Worm (Caenorhabditis elegans): ENCODE data around the gene ssp-33.

Gene ssp-33

DNA sequence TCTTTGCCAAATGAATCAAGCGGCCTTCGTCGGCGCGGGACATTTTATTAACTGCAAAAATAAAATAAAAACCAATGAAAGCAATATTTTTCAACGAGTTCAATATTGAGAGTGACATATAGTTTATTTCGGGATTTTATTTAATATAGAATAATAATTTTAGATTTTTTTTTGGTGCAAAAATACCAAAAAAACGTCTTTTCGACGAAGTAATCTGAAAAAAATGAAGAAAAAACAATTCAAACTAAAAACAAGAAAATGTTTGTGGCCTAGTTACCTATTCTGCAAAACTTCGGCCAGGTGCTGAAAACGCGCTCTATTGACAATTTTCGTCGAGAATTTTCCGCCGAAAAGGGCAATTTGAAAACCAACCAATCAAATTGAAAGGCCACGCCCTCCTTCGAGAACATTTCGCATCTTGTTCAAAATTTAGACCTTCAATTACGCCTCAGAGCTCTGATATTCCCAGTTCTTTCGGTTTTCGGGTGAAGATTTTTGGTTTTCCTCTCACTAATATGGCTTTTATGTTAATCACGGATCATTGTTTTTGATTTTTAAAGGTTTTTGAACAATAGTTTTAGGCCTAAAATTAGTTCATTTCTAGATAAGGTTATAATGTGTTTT is 25.6 kb upstream of the ssp-33 start, which contains the start of gene C47E8.4 (continued):
- TF ChIP-seq mdl-1 (tag; optimal IDR thresholded peaks at IDR 0.05), result peak; percentile 11 to 74
- peak; percentile 98 for TF ChIP-seq nhr-25 (tag; optimal IDR thresholded peaks at IDR 0.05)
- peak; percentile 98 for TF ChIP-seq ztf-4 (tag; optimal IDR thresholded peaks at IDR 0.05)
- peak; percentile 98 for TF ChIP-seq nhr-21 (tag; optimal IDR thresholded peaks at IDR 0.05)
- TF ChIP-seq crh-2 (tag; optimal IDR thresholded peaks at IDR 0.05), result peak; percentile 98
- peak; percentile 90 for TF ChIP-seq snpc-4 (tag; optimal IDR thresholded peaks at IDR 0.05)
- peak; percentile 75 for TF ChIP-seq nhr-237 (tag; optimal IDR thresholded peaks at IDR 0.05)
- TF ChIP-seq ztf-1 (GFP tag; conservative IDR thresholded peaks at IDR 0.05), result peak; percentile 91; the same call in 1 of the 2 replicates
- TF ChIP-seq nhr-10 (tag; optimal IDR thresholded peaks at IDR 0.05), result peak; percentile 92
- TF ChIP-seq zag-1 (tag; optimal IDR thresholded peaks at IDR 0.05), result peak; percentile 93
- peak; percentile 93 for TF ChIP-seq skn-1 (tag; optimal IDR thresholded peaks at IDR 0.05)
- TF ChIP-seq ztf-11 (tag; optimal IDR thresholded peaks at IDR 0.05), result peak; percentile 68
- peak; percentile 98 for TF ChIP-seq F13H6.1 (tag; optimal IDR thresholded peaks at IDR 0.05)
- peak; percentile 99 for TF ChIP-seq sma-3 (GFP tag; optimal IDR thresholded peaks at IDR 0.05)
- peak; percentile 70 for TF ChIP-seq ZK546.5 (tag; optimal IDR thresholded peaks at IDR 0.05)
- TF ChIP-seq egl-27 (tag; optimal IDR thresholded peaks at IDR 0.05), result peak; percentile 95
- peak; percentile 98 for TF ChIP-seq sem-4 (tag; optimal IDR thresholded peaks at IDR 0.05)
- peak; percentile 54 for TF ChIP-seq mbf-1 (tag; optimal IDR thresholded peaks at IDR 0.05)
- peak; percentile 46 for TF ChIP-seq nhr-12 (tag; optimal IDR thresholded peaks at IDR 0.05)
- peak; percentile 94 for TF ChIP-seq Y55F3AM.14 (GFP tag; optimal IDR thresholded peaks at IDR 0.05)
- TF ChIP-seq fos-1 (tag; optimal IDR thresholded peaks at IDR 0.05), result peak; percentile 89
- peak; percentile 89 for TF ChIP-seq blmp-1 (tag; optimal IDR thresholded peaks at IDR 0.05; ENCODE audit: insufficient read depth)
- no peak for TF ChIP-seq aly-2 (tag; optimal IDR thresholded peaks at IDR 0.05)
- TF ChIP-seq mab-5 (tag; optimal IDR thresholded peaks at IDR 0.05), result peak; percentile 97
- peak; percentile 83 for TF ChIP-seq nhr-77 (tag; optimal IDR thresholded peaks at IDR 0.05)
- peak; percentile 83 for TF ChIP-seq unc-62 (GFP tag; optimal IDR thresholded peaks at IDR 0.05)
- no peak for TF ChIP-seq unc-39 (tag; optimal IDR thresholded peaks at IDR 0.05)

ce11 chrV:14686231-14687105 is 24.7 kb upstream of the ssp-33 start:
- TF ChIP-seq egl-27 (tag; optimal IDR thresholded peaks at IDR 0.05), result no peak
- TF ChIP-seq C34F6.9 (tag; optimal IDR thresholded peaks at IDR 0.05), result no peak
- TF ChIP-seq nhr-6 (tag; optimal IDR thresholded peaks at IDR 0.05), result no peak
- TF ChIP-seq peb-1 (tag; optimal IDR thresholded peaks at IDR 0.05), result no peak
- TF ChIP-seq ztf-11 (tag; optimal IDR thresholded peaks at IDR 0.05), result no peak
- no peak for TF ChIP-seq ztf-1 (GFP tag; conservative IDR thresholded peaks at IDR 0.05)
- TF ChIP-seq sma-9 (GFP tag; optimal IDR thresholded peaks at IDR 0.05), result no peak
- no peak for TF ChIP-seq sma-9 (tag; optimal IDR thresholded peaks at IDR 0.05)
- TF ChIP-seq nhr-21 (tag; optimal IDR thresholded peaks at IDR 0.05), result no peak
- TF ChIP-seq nhr-10 (tag; optimal IDR thresholded peaks at IDR 0.05), result no peak
- TF ChIP-seq aly-2 (tag; optimal IDR thresholded peaks at IDR 0.05), result no peak
- no peak for TF ChIP-seq mbf-1 (tag; optimal IDR thresholded peaks at IDR 0.05)
- no peak for TF ChIP-seq lin-39 (tag; optimal IDR thresholded peaks at IDR 0.05)
- TF ChIP-seq elt-1 (tag; optimal IDR thresholded peaks at IDR 0.05), result no peak
- TF ChIP-seq lin-13 (GFP tag; optimal IDR thresholded peaks at IDR 0.05), result no peak
- TF ChIP-seq skn-1 (tag; optimal IDR thresholded peaks at IDR 0.05), result peak; percentile 12
- TF ChIP-seq Y55F3AM.14 (GFP tag; optimal IDR thresholded peaks at IDR 0.05), result no peak
- peak; percentile 90 for TF ChIP-seq ama-1 (optimal IDR thresholded peaks at IDR 0.05)
- no peak for TF ChIP-seq sma-3 (GFP tag; optimal IDR thresholded peaks at IDR 0.05)
- no peak for TF ChIP-seq sem-4 (tag; optimal IDR thresholded peaks at IDR 0.05)
- no peak for TF ChIP-seq F13H6.1 (tag; optimal IDR thresholded peaks at IDR 0.05)
- TF ChIP-seq nhr-129 (tag; optimal IDR thresholded peaks at IDR 0.05), result peak; percentile 32
- TF ChIP-seq nhr-77 (tag; optimal IDR thresholded peaks at IDR 0.05), result no peak
